Worm (Caenorhabditis elegans) whole organism, L1 larva: ENCODE data around the gene R11.4.

Experiments
- C04F5.9 ChIP-seq: sonication (generic microtip); optimal IDR thresholded peaks from 2 replicates; lab custom pipeline; 2016; ENCODE audit warnings: missing genetic modification characterization, missing compliant biosample characterization
- C16A3.4 ChIP-seq: fragments of 150-350 bp; optimal IDR thresholded peaks from 2 replicates; lab custom pipeline; 2014; ENCODE audit warnings: missing biosample characterization, missing genetic modification characterization
- C34B4.2 ChIP-seq: sonication (generic microtip); optimal IDR thresholded peaks from 2 replicates; lab custom pipeline; 2017; ENCODE audit warnings: mild to moderate bottlenecking, missing genetic modification characterization, missing compliant biosample characterization
- F16B12.6 ChIP-seq: fragments of 150-350 bp; optimal IDR thresholded peaks from 2 replicates; lab custom pipeline; 2014; ENCODE audit warnings: missing biosample characterization, missing genetic modification characterization
- ceh-82 ChIP-seq, 3 experiments: fragments of 150-350 bp in 1 of 3; sonication (generic microtip) in 2 of 3; optimal IDR thresholded peaks; 2 replicates each; lab custom pipeline; 2014 to 2017; ENCODE audit warnings: missing biosample characterization in 3 of 3, missing genetic modification characterization in 3 of 3
- ces-1 ChIP-seq: fragments of 150-350 bp; optimal IDR thresholded peaks from 2 replicates; lab custom pipeline; 2014; ENCODE audit warnings: missing biosample characterization, missing genetic modification reagents, missing genetic modification characterization
- dpl-1 ChIP-seq, 3 experiments: fragments of 150-350 bp in 2 of 3; sonication (generic microtip) in 1 of 3; optimal IDR thresholded peaks; 2 replicates each; lab custom pipeline; 2014 to 2017; ENCODE audit warnings: missing biosample characterization in 3 of 3, missing genetic modification characterization in 3 of 3, missing genetic modification reagents in 3 of 3
- dsc-1 ChIP-seq: sonication (generic microtip); optimal IDR thresholded peaks from 2 replicates; lab custom pipeline; 2016; ENCODE audit warnings: mild to moderate bottlenecking, missing genetic modification characterization, missing compliant biosample characterization
- efl-3 ChIP-seq: fragments of 200-800 bp; sonication (Bioruptor generic); optimal IDR thresholded peaks from 2 replicates; lab custom pipeline; 2018; ENCODE audit warnings: mild to moderate bottlenecking, missing genetic modification characterization, missing compliant biosample characterization
- elt-2 ChIP-seq: sonication (generic microtip); optimal IDR thresholded peaks from 2 replicates; lab custom pipeline; 2016; ENCODE audit warnings: missing genetic modification characterization, mild to moderate bottlenecking, inconsistent platforms, missing compliant biosample characterization, missing genetic modification reagents
- fos-1 ChIP-seq: fragments of 150-350 bp; optimal IDR thresholded peaks from 2 replicates; lab custom pipeline; 2014; ENCODE audit warnings: missing biosample characterization, missing genetic modification characterization
- grh-1 ChIP-seq: fragments of 200-800 bp; sonication (Bioruptor generic); IDR thresholded peaks from 2 replicates; pipeline ENCODE4 v1.3.6; 2022; ENCODE audit warnings: missing genetic modification reagents, missing genetic modification characterization, missing compliant biosample characterization
- hlh-17 ChIP-seq: fragments of 200-800 bp; sonication (Bioruptor generic); optimal IDR thresholded peaks from 2 replicates; lab custom pipeline; 2018; ENCODE audit warnings: missing genetic modification characterization, mild to moderate bottlenecking, missing compliant biosample characterization, moderate library complexity, borderline replicate concordance
- isw-1 ChIP-seq: fragments of 200-800 bp; sonication (Bioruptor generic); IDR thresholded peaks from 2 replicates; pipeline ENCODE4 v1.3.6; 2022; ENCODE audit warnings: missing genetic modification characterization, missing compliant biosample characterization
- jun-1 ChIP-seq: fragments of 150-350 bp; optimal IDR thresholded peaks from 2 replicates; lab custom pipeline; 2014; ENCODE audit warnings: missing biosample characterization, missing genetic modification reagents, missing genetic modification characterization
- lin-15B ChIP-seq: fragments of 150-350 bp; sonication (generic microtip); optimal IDR thresholded peaks from 3 replicates; lab custom pipeline; 2014; ENCODE audit warnings: missing biosample characterization, missing genetic modification characterization
- lsy-2 ChIP-seq, 2 experiments: fragments of 150-350 bp; optimal IDR thresholded peaks; 2 replicates each; lab custom pipeline; 2014; ENCODE audit warnings: missing biosample characterization in 2 of 2, missing genetic modification characterization in 2 of 2
- mdl-1 ChIP-seq, 2 experiments: fragments of 150-350 bp; optimal IDR thresholded peaks; 2 replicates each; lab custom pipeline; 2014 to 2017; ENCODE audit warnings: missing biosample characterization in 2 of 2, missing genetic modification characterization in 2 of 2, inconsistent platforms in 1 of 2
- mep-1 ChIP-seq: fragments of 150-350 bp; optimal IDR thresholded peaks from 2 replicates; lab custom pipeline; 2014; ENCODE audit warnings: missing biosample characterization, missing genetic modification characterization
- nhr-11 ChIP-seq: fragments of 150-350 bp; optimal IDR thresholded peaks from 2 replicates; lab custom pipeline; 2014; ENCODE audit warnings: missing biosample characterization, missing genetic modification characterization
- nhr-12 ChIP-seq: sonication (generic microtip); optimal IDR thresholded peaks from 2 replicates; lab custom pipeline; 2017; ENCODE audit warnings: missing biosample characterization, missing genetic modification characterization
- nhr-20 ChIP-seq: sonication (generic microtip); optimal IDR thresholded peaks from 2 replicates; lab custom pipeline; 2016; ENCODE audit warnings: mild to moderate bottlenecking, missing genetic modification characterization, missing compliant biosample characterization
- nhr-237 ChIP-seq: fragments of 150-350 bp; optimal IDR thresholded peaks from 2 replicates; lab custom pipeline; 2014; ENCODE audit warnings: missing biosample characterization, missing genetic modification characterization
- nhr-28 ChIP-seq: fragments of 150-350 bp; optimal IDR thresholded peaks from 2 replicates; lab custom pipeline; 2014; ENCODE audit warnings: missing biosample characterization, missing genetic modification characterization
- nhr-47 ChIP-seq: sonication (generic microtip); optimal IDR thresholded peaks from 2 replicates; lab custom pipeline; 2016; ENCODE audit warnings: mild to moderate bottlenecking, missing genetic modification characterization, moderate library complexity, missing compliant biosample characterization
- nhr-71 ChIP-seq: sonication (generic microtip); optimal IDR thresholded peaks from 2 replicates; lab custom pipeline; 2016; ENCODE audit warnings: mild to moderate bottlenecking, missing genetic modification characterization, moderate library complexity, missing compliant biosample characterization
- nhr-77 ChIP-seq: fragments of 150-350 bp; optimal IDR thresholded peaks from 2 replicates; lab custom pipeline; 2014; ENCODE audit warnings: missing biosample characterization, missing genetic modification characterization
- nhr-90 ChIP-seq: sonication (generic microtip); optimal IDR thresholded peaks from 2 replicates; lab custom pipeline; 2016; ENCODE audit warnings: mild to moderate bottlenecking, missing genetic modification characterization, missing compliant biosample characterization; ENCODE audit not compliant: poor library complexity
- snpc-4 ChIP-seq: fragments of 150-350 bp; optimal IDR thresholded peaks from 2 replicates; lab custom pipeline; 2014; ENCODE audit warnings: missing biosample characterization, missing genetic modification characterization
- swsn-7 ChIP-seq: sonication (generic microtip); optimal IDR thresholded peaks from 2 replicates; lab custom pipeline; 2016; ENCODE audit warnings: missing genetic modification characterization, missing compliant biosample characterization
- tlp-1 ChIP-seq: fragments of 150-350 bp; optimal IDR thresholded peaks from 2 replicates; lab custom pipeline; 2014; ENCODE audit warnings: missing biosample characterization, missing genetic modification characterization
- unc-130 ChIP-seq: fragments of 150-350 bp; optimal IDR thresholded peaks from 2 replicates; lab custom pipeline; 2017; ENCODE audit warnings: missing biosample characterization, missing genetic modification characterization, inconsistent platforms
- unc-30 ChIP-seq: sonication (generic microtip); optimal IDR thresholded peaks from 2 replicates; lab custom pipeline; 2017; ENCODE audit warnings: missing biosample characterization, missing genetic modification characterization
- unc-62 ChIP-seq: fragments of 150-350 bp; optimal IDR thresholded peaks from 2 replicates; lab custom pipeline; 2014; ENCODE audit warnings: missing biosample characterization, missing genetic modification reagents, missing genetic modification characterization
- unc-86 ChIP-seq: sonication (generic microtip); optimal IDR thresholded peaks from 2 replicates; lab custom pipeline; 2016; ENCODE audit warnings: missing genetic modification characterization, missing compliant biosample characterization
- zag-1 ChIP-seq: fragments of 150-350 bp; optimal IDR thresholded peaks from 2 replicates; lab custom pipeline; 2014; ENCODE audit warnings: missing biosample characterization, missing genetic modification characterization
- zip-4 ChIP-seq: fragments of 200-800 bp; sonication (Bioruptor generic); optimal IDR thresholded peaks from 2 replicates; lab custom pipeline; 2018; ENCODE audit warnings: mild to moderate bottlenecking, missing genetic modification characterization, moderate library complexity, missing compliant biosample characterization

Gene R11.4

DNA sequence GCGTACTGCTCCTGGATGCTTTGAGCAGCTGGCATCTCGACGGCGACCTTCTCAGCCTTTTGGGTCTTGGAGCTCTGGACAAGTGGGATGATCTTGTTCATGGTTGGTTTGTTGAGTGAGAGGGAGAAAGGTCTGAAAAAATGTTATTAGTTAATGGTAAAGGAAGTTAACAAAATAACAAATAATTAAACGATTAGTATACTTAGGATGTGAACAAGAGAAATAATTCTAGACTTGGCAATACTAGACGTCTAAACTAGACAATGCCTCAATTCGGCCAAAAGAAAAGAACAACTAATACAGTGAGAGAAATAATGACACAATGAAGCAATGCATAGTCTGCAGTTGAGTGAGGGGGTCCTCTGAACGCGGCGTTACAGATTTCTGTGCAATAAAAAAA is at the start of gene R11.4:
Gene R11.4 (minus strand): TSS at position 101 of the 400 bp plus-strand sequence.
- TF ChIP-seq lsy-2 (tag; optimal IDR thresholded peaks at IDR 0.05; lab: Kevin White, UChicago) (no peak), dsc-1 (tag; lab: Kevin White, UChicago) (no peak), ces-1 (GFP tag; lab: Kevin White, UChicago) (no peak), tlp-1 (no peak), nhr-11 (tag; lab: Kevin White, UChicago) (no peak), mdl-1 (tag; optimal IDR thresholded peaks at IDR 0.05; lab: Kevin White, UChicago) (no peak), efl-3 (GFP tag; lab: Kevin White, UChicago) (no peak), zip-4 (GFP tag; lab: Kevin White, UChicago) (no peak), isw-1 (GFP tag; lab: Robert Waterston, UW) (no peak), lin-15B (tag; lab: Kevin White, UChicago) (no peak), unc-130 (tag; lab: Kevin White, UChicago) (no peak), zag-1 (tag; lab: Kevin White, UChicago) (no peak), ceh-82 (tag; optimal IDR thresholded peaks at IDR 0.05; lab: Kevin White, UChicago) (no peak), C16A3.4 (tag; lab: Kevin White, UChicago) (no peak), mep-1 (tag; lab: Kevin White, UChicago) (no peak), nhr-90 (tag; lab: Kevin White, UChicago) (no peak)
- TF ChIP-seq, all 84 proteins: peak for 0

DNA sequence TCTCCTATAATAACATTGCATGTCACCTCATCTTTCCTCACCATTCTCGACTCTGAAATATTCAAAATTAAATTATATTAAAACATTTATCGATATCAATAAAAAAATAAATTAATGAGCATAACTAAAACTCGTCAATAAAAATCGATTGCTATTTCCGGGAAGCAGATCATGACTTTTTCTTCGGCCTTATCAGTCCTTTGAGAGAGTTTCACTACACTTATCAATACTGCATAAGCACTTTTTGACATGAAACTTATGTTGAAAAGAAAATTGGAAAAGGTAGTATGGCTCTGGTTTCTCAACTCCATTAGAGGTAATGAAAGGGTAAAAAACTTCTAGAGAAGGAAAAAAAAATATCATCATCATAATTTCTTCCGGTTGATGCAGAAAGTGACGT is 49.7 kb upstream of the R11.4 start:
- peak; percentile 43 for TF ChIP-seq elt-2 (tag; lab: Kevin White, UChicago)
- no peak for TF ChIP-seq F16B12.6
- TF ChIP-seq, all 84 proteins: peak for 1

DNA sequence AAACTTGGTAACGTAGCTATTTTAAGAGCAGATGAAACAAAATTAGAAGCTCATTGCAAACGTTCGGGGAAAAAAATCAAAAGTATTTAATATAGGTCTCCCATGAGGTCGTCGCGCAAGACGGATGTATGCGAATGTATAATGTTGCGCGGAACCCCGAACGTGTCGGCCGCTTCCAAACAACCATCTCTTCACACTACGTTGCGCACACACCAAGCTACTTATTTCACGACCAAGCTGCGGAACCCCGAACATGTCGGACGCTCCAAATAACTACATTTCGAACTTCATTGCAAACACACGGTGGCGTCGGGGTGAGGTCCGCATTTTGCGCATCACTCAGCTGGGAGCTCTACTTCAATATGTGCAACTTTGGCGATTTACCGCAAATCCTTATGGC is 48.1 kb upstream of the R11.4 start:
- TF ChIP-seq ceh-82 (tag; optimal IDR thresholded peaks at IDR 0.05; lab: Kevin White, UChicago) (no peak), C04F5.9 (tag; lab: Kevin White, UChicago) (no peak), snpc-4 (no peak), zag-1 (tag; lab: Kevin White, UChicago) (no peak), unc-62 (GFP tag; lab: Kevin White, UChicago) (no peak), mep-1 (tag; lab: Kevin White, UChicago) (no peak), hlh-17 (no peak), grh-1 (no peak), nhr-47 (no peak), unc-86 (tag; lab: Kevin White, UChicago) (no peak), nhr-77 (tag; lab: Kevin White, UChicago) (no peak), isw-1 (GFP tag; lab: Robert Waterston, UW) (no peak), nhr-90 (tag; lab: Kevin White, UChicago) (no peak), nhr-71 (tag; lab: Kevin White, UChicago) (no peak), dpl-1 (GFP tag; optimal IDR thresholded peaks at IDR 0.05; lab: Kevin White, UChicago) (no peak), nhr-237 (tag; lab: Kevin White, UChicago) (no peak), unc-30 (tag; lab: Kevin White, UChicago) (no peak)

DNA sequence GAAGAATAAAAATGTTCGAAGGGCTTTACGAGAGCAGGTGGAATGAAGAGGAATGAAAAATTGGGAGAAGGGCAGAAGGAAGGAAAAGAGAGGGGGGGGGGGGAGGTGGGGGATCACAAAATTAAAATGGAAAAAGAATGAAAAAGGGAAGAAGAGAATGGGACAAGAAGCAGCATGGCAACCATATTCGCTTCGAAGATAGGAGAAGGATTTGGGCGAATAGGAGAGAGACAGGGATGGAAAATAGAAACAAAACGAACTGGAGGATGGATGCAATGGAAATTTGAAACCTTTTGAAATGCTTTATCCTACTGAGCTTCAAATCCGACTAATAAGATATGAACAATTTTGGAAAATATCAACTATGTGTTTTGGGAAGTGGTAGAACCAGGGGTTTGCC is 40.3 kb upstream of the R11.4 start, which contains the start of gene W10G6.6:
Gene W10G6.6 (minus strand): TSS at position 101 of the 400 bp plus-strand sequence.
- TF ChIP-seq mdl-1 (tag; optimal IDR thresholded peaks at IDR 0.05; lab: Kevin White, UChicago) (no peak), C34B4.2 (tag; lab: Kevin White, UChicago) (no peak), nhr-28 (tag; lab: Kevin White, UChicago) (no peak), swsn-7 (tag; lab: Kevin White, UChicago) (no peak), nhr-20 (no peak), fos-1 (tag; lab: Kevin White, UChicago) (no peak), jun-1 (tag; lab: Kevin White, UChicago) (no peak), snpc-4 (no peak), C04F5.9 (tag; lab: Kevin White, UChicago) (no peak), nhr-12 (tag; lab: Kevin White, UChicago) (no peak)
